Worm (Caenorhabditis elegans) whole organism, L1 larva: ENCODE results near the gene F26G1.3.

Experiments used
- ces-1 ChIP-seq: fragments of 150-350 bp; optimal IDR thresholded peaks from 2 replicates; lab custom pipeline; 2014; ENCODE audit warnings: missing biosample characterization, missing genetic modification reagents, missing genetic modification characterization
- elt-3 ChIP-seq, 6 experiments: fragments of 150-350 bp in 1 of 6; sonication (generic microtip); optimal IDR thresholded peaks; 2 replicates each; lab custom pipeline; 2017 to 2018; ENCODE audit warnings: missing biosample characterization in 6 of 6, missing genetic modification characterization in 6 of 6, inconsistent platforms in 1 of 6
- lin-35 ChIP-seq, 2 experiments: fragments of 150-350 bp; optimal IDR thresholded peaks; 2 replicates each; lab custom pipeline; 2014; ENCODE audit warnings: missing biosample characterization in 2 of 2, missing genetic modification characterization in 2 of 2, missing genetic modification reagents in 2 of 2
- lsy-2 ChIP-seq, 2 experiments: fragments of 150-350 bp; optimal IDR thresholded peaks; 2 replicates each; lab custom pipeline; 2014; ENCODE audit warnings: missing biosample characterization in 2 of 2, missing genetic modification characterization in 2 of 2
- mdl-1 ChIP-seq, 2 experiments: fragments of 150-350 bp; optimal IDR thresholded peaks; 2 replicates each; lab custom pipeline; 2014 to 2017; ENCODE audit warnings: missing biosample characterization in 2 of 2, missing genetic modification characterization in 2 of 2, inconsistent platforms in 1 of 2
- nhr-12 ChIP-seq: sonication (generic microtip); optimal IDR thresholded peaks from 2 replicates; lab custom pipeline; 2017; ENCODE audit warnings: missing biosample characterization, missing genetic modification characterization
- tlp-1 ChIP-seq: fragments of 150-350 bp; optimal IDR thresholded peaks from 2 replicates; lab custom pipeline; 2014; ENCODE audit warnings: missing biosample characterization, missing genetic modification characterization

DNA sequence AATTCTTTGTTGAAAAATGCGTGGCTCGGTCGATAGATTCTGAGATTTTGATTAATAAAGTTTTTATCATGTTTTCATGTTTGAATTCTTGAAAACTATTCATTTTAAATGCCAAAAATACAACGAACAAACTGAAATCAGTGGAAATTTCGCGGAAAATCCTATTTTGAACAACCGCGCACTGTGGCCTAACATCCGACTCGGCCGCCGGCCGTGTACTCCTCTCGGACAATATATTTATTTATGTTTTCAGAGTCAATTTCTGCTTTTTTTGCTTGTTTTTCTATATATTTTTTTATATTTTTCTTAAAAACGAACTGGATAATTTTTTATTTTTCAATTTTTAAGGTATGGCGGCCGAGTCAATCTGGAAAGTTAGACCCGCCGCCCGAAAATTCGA is 32.7 kb downstream of the F26G1.3 start, which contains the start of gene F26G1.1:
- TF ChIP-seq mdl-1 (tag; optimal IDR thresholded peaks at IDR 0.05; lab: Kevin White, UChicago) (peak in 1 of 2 experiments; percentile 50), lsy-2 (tag; optimal IDR thresholded peaks at IDR 0.05; lab: Kevin White, UChicago) (peak; percentile 67 to 74), elt-3 (tag; optimal IDR thresholded peaks at IDR 0.05; lab: Kevin White, UChicago) (no peak), nhr-12 (tag; lab: Kevin White, UChicago) (no peak), lin-35 (GFP tag; optimal IDR thresholded peaks at IDR 0.05; lab: Kevin White, UChicago) (peak; percentile 90 to 95), tlp-1 (tag; lab: Kevin White, UChicago) (no peak), ces-1 (GFP tag; lab: Kevin White, UChicago) (no peak)
